Worm (Caenorhabditis elegans) whole organism, L3 larva: ENCODE measurements around the gene F45D3.1.

Experiments used
- R02D3.7 ChIP-seq: fragments of 150-350 bp; optimal IDR thresholded peaks from 2 replicates; lab custom pipeline; 2014; ENCODE audit warnings: missing biosample characterization, missing genetic modification characterization
- ZK546.5 ChIP-seq: sonication (generic microtip); optimal IDR thresholded peaks from 2 replicates; lab custom pipeline; 2017; ENCODE audit warnings: missing biosample characterization, missing genetic modification characterization
- ama-1 ChIP-seq: fragments of 150-350 bp; optimal IDR thresholded peaks from 2 replicates; lab custom pipeline; 2018
- ceh-28 ChIP-seq: fragments of 150-350 bp; optimal IDR thresholded peaks from 2 replicates; lab custom pipeline; 2014; ENCODE audit warnings: missing biosample characterization, missing genetic modification reagents, missing genetic modification characterization
- ceh-82 ChIP-seq: fragments of 150-350 bp; optimal IDR thresholded peaks from 2 replicates; lab custom pipeline; 2014; ENCODE audit warnings: missing biosample characterization, missing genetic modification characterization
- elt-1 ChIP-seq: fragments of 150-350 bp; optimal IDR thresholded peaks from 2 replicates; lab custom pipeline; 2014; ENCODE audit warnings: missing biosample characterization, missing genetic modification characterization
- elt-3 ChIP-seq, 3 experiments: fragments of 150-350 bp in 1 of 3; sonication (generic microtip) in 2 of 3; optimal IDR thresholded peaks; 2 replicates in 2 of 3; 4 replicates in 1 of 3; lab custom pipeline; 2014 to 2017; ENCODE audit warnings: missing biosample characterization in 3 of 3, missing genetic modification characterization in 3 of 3
- eor-1 ChIP-seq, 2 experiments: fragments of 150-350 bp; optimal IDR thresholded peaks; 2 replicates each; lab custom pipeline; 2014 to 2018; ENCODE audit warnings: missing biosample characterization in 2 of 2, missing genetic modification characterization in 2 of 2
- fkh-10 ChIP-seq: sonication (generic microtip); optimal IDR thresholded peaks from 2 replicates; lab custom pipeline; 2017; ENCODE audit warnings: missing biosample characterization, missing genetic modification reagents, missing genetic modification characterization
- fkh-2 ChIP-seq: fragments of 150-350 bp; optimal IDR thresholded peaks from 2 replicates; lab custom pipeline; 2014; ENCODE audit warnings: missing biosample characterization, missing genetic modification reagents, missing genetic modification characterization
- hmg-11 ChIP-seq: sonication (generic microtip); optimal IDR thresholded peaks from 2 replicates; lab custom pipeline; 2016; ENCODE audit warnings: missing genetic modification characterization, missing compliant biosample characterization
- lin-15B ChIP-seq: fragments of 150-350 bp; optimal IDR thresholded peaks from 2 replicates; lab custom pipeline; 2014; ENCODE audit warnings: missing biosample characterization, missing genetic modification characterization
- lin-39 ChIP-seq: fragments of 150-350 bp; optimal IDR thresholded peaks from 2 replicates; lab custom pipeline; 2018; ENCODE audit warnings: missing biosample characterization, missing genetic modification reagents, missing genetic modification characterization
- lsy-12 ChIP-seq: sonication (generic microtip); optimal IDR thresholded peaks from 2 replicates; lab custom pipeline; 2016; ENCODE audit warnings: mild to moderate bottlenecking, missing genetic modification characterization, missing compliant biosample characterization
- mdl-1 ChIP-seq: fragments of 150-350 bp; optimal IDR thresholded peaks from 2 replicates; lab custom pipeline; 2014; ENCODE audit warnings: missing biosample characterization, missing genetic modification characterization
- nfya-1 ChIP-seq: sonication (generic microtip); optimal IDR thresholded peaks from 2 replicates; lab custom pipeline; 2017; ENCODE audit warnings: missing genetic modification characterization, mild to moderate bottlenecking, missing compliant biosample characterization, antibody characterized with exemption, moderate library complexity; ENCODE audit not compliant: insufficient read depth
- nhr-11 ChIP-seq: fragments of 150-350 bp; optimal IDR thresholded peaks from 2 replicates; lab custom pipeline; 2014; ENCODE audit warnings: missing biosample characterization, missing genetic modification characterization
- nhr-23 ChIP-seq: fragments of 150-350 bp; optimal IDR thresholded peaks from 2 replicates; lab custom pipeline; 2014; ENCODE audit warnings: missing biosample characterization, missing genetic modification reagents, missing genetic modification characterization
- nhr-25 ChIP-seq: sonication (generic microtip); optimal IDR thresholded peaks from 2 replicates; lab custom pipeline; 2017; ENCODE audit warnings: missing biosample characterization, missing genetic modification characterization
- nhr-28 ChIP-seq: fragments of 150-350 bp; optimal IDR thresholded peaks from 2 replicates; lab custom pipeline; 2014; ENCODE audit warnings: missing biosample characterization, missing genetic modification characterization
- nhr-43 ChIP-seq: sonication (generic microtip); optimal IDR thresholded peaks from 2 replicates; lab custom pipeline; 2016; ENCODE audit warnings: mild to moderate bottlenecking, missing genetic modification characterization, missing compliant biosample characterization; ENCODE audit not compliant: poor library complexity, severe bottlenecking
- nhr-67 ChIP-seq: fragments of 150-350 bp; optimal IDR thresholded peaks from 2 replicates; lab custom pipeline; 2014; ENCODE audit warnings: missing biosample characterization, missing genetic modification characterization
- nhr-76 ChIP-seq: fragments of 150-350 bp; sonication (generic microtip); optimal IDR thresholded peaks from 5 replicates; lab custom pipeline; 2014; ENCODE audit warnings: missing biosample characterization, missing genetic modification characterization
- nhr-77 ChIP-seq: fragments of 150-350 bp; optimal IDR thresholded peaks from 2 replicates; lab custom pipeline; 2014; ENCODE audit warnings: missing biosample characterization, missing genetic modification characterization
- pha-4 ChIP-seq: fragments of 150-350 bp; optimal IDR thresholded peaks from 2 replicates; lab custom pipeline; 2014; ENCODE audit warnings: missing biosample characterization, missing genetic modification reagents, missing genetic modification characterization
- pqm-1 ChIP-seq: fragments of 150-350 bp; optimal IDR thresholded peaks from 2 replicates; lab custom pipeline; 2017; ENCODE audit warnings: missing biosample characterization, missing genetic modification characterization, inconsistent platforms
- sea-2 ChIP-seq: fragments of 150-350 bp; sonication (generic microtip); optimal IDR thresholded peaks from 4 replicates; lab custom pipeline; 2014; ENCODE audit warnings: missing biosample characterization, missing genetic modification reagents, missing genetic modification characterization
- skn-1 ChIP-seq: fragments of 150-350 bp; optimal IDR thresholded peaks from 2 replicates; lab custom pipeline; 2014; ENCODE audit warnings: missing biosample characterization, missing genetic modification characterization
- snpc-4 ChIP-seq: fragments of 150-350 bp; optimal IDR thresholded peaks from 2 replicates; lab custom pipeline; 2014; ENCODE audit warnings: missing biosample characterization, missing genetic modification characterization
- tbx-2 ChIP-seq: sonication (generic microtip); optimal IDR thresholded peaks from 2 replicates; lab custom pipeline; 2016; ENCODE audit warnings: mild to moderate bottlenecking, missing genetic modification characterization, missing compliant biosample characterization
- unc-39 ChIP-seq: sonication (generic microtip); optimal IDR thresholded peaks from 4 replicates; lab custom pipeline; 2017; ENCODE audit warnings: missing biosample characterization, missing genetic modification characterization
- zag-1 ChIP-seq: fragments of 150-350 bp; optimal IDR thresholded peaks from 2 replicates; lab custom pipeline; 2014; ENCODE audit warnings: missing biosample characterization, missing genetic modification characterization
- ztf-11 ChIP-seq: fragments of 150-350 bp; optimal IDR thresholded peaks from 2 replicates; lab custom pipeline; 2014; ENCODE audit warnings: missing biosample characterization, missing genetic modification characterization
- ztf-4 ChIP-seq: fragments of 150-350 bp; optimal IDR thresholded peaks from 2 replicates; lab custom pipeline; 2014; ENCODE audit warnings: missing biosample characterization, missing genetic modification characterization

F45D3.1 gene

DNA sequence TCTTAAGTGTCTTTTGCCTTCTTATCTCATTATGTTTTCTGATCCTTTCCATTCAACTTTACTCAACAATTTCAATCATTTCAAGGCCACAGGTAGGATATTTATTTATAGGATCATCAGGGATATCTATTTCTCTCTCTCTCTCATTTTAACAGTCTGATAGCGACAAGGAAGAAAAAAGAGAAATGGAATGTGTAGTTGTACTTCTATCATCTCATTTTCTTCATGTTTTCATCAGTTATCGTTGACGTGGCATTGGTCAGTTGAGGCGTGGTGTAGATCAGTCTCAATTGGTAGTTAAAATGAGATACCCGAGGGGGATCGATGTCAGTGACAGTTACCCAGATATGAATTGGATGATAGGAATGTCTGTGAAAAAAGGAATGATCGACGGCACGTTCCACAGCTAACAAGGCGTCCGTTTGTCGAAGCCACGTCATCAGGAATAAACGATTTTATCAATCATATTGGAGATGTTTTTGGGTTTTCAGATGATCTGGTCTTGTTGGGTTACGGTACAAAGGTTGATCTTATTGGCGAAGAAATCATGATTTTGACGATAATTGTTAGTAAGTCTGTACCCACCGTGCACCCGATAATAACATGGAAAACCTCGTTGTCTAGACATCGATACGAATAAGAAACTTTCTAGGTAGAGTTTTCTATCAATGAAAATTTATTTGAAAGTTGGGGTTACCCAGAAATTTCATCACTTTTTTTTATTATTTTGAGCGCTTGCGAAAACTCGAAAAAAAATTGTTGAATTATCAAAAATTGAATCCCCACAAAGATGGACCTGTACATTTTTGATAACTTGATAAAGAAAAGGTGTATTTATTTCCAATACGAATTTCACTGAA, 27.5 kb downstream of the F45D3.1 start:
- peak; percentile 77 for TF ChIP-seq nhr-23 (tag; lab: Kevin White, UChicago)
- TF ChIP-seq nhr-25 (tag; lab: Kevin White, UChicago) = peak; percentile 58
- peak; percentile 37 for TF ChIP-seq tbx-2
- peak; percentile 63 for TF ChIP-seq nhr-43 (tag; lab: Kevin White, UChicago)
- TF ChIP-seq pqm-1 = no peak
- no peak for TF ChIP-seq fkh-10 (GFP tag; lab: Kevin White, UChicago)
- no peak for TF ChIP-seq nhr-67 (tag; lab: Kevin White, UChicago)
- TF ChIP-seq ceh-82 = no peak
- peak; percentile 34 for TF ChIP-seq R02D3.7 (tag; lab: Kevin White, UChicago)
- peak; percentile 42 for TF ChIP-seq ceh-28 (tag; lab: Kevin White, UChicago)
- peak; percentile 52 to 84 (median 84) for TF ChIP-seq elt-3 (tag; optimal IDR thresholded peaks at IDR 0.05; lab: Kevin White, UChicago)
- peak; percentile 4 for TF ChIP-seq ama-1

DNA sequence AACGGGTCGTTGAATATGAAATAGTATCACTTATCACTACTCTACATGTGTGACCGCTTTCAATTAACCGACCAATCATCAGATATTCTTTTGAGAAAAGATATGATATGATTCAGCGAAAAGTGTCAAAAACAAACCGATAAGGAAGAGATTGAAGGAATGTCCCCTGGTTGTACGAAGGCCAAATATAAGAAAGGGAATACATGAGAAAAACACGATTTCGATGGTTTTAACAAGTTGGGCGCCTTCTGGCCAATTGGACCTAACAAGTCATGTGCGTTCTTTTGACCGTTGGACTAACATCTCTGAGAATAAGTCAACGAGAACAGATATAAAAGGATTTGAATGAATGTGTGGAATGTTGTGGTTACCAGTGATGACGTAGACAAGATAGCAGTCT, 29.0 kb downstream of the F45D3.1 start:
- TF ChIP-seq nhr-77 (tag; lab: Kevin White, UChicago) (no peak), elt-3 (tag; optimal IDR thresholded peaks at IDR 0.05; lab: Kevin White, UChicago) (no peak), nhr-23 (tag; lab: Kevin White, UChicago) (peak; percentile 74), nhr-25 (tag; lab: Kevin White, UChicago) (peak; percentile 57), nhr-43 (tag; lab: Kevin White, UChicago) (peak; percentile 42), ceh-82 (no peak)

DNA sequence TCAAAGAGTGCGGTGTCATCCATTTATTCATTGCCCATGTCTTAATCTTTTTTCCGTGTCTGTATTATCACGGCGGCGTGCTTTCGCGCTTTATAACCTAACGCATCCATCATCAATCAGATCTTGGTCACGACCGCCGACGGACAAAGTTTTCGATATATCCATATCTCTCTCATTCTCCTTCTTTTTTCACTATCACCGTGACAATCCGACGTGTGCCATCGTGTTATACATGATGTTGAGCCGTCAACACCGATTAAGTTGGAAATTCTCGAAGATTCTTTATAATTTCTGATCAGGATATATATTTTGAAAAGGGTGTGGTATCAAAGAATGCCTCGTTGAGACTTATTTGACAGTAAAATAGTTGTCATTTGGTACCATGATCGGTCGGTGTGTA, 30.0 kb downstream of the F45D3.1 start:
- no peak for TF ChIP-seq fkh-2
- TF ChIP-seq nhr-43 (tag; lab: Kevin White, UChicago) = peak; percentile 25
- TF ChIP-seq nhr-25 (tag; lab: Kevin White, UChicago) = peak; percentile 30
- TF ChIP-seq elt-3 (tag; optimal IDR thresholded peaks at IDR 0.05; lab: Kevin White, UChicago) = peak in 1 of 3 experiments; percentile 70
- TF ChIP-seq nhr-23 (tag; lab: Kevin White, UChicago) = peak; percentile 18
- peak; percentile 67 for TF ChIP-seq ama-1

DNA sequence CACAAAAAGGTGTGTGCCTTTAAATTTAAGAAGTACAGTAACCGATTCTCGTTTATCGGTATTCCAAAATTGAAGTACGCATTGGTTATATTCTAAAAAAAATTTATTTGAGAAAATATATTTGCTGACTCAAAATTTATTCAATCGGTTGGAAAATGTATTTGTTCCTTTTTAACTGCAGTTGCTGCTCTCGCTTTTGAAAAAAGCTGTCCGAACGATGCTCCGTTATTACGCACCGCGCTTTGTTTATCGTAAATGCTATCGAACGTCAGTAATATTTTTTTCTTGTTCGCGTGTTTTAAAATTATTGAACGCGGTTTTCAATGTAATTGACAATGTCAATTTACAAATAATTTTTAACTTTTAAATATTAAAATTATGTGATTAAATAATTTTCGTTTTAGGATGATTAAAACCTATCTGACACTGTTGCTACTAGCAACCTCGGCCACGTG, 33.5 kb downstream of the F45D3.1 start, which contains the start of gene sel-1:
Gene sel-1, plus strand, starts transcription at position 405 of the 455 bp plus-strand sequence.
- TF ChIP-seq lin-15B (tag; lab: Kevin White, UChicago) (peak; percentile 4), R02D3.7 (tag; lab: Kevin White, UChicago) (peak; percentile 59), hmg-11 (tag; lab: Kevin White, UChicago) (peak; percentile 1), elt-1 (no peak)

DNA sequence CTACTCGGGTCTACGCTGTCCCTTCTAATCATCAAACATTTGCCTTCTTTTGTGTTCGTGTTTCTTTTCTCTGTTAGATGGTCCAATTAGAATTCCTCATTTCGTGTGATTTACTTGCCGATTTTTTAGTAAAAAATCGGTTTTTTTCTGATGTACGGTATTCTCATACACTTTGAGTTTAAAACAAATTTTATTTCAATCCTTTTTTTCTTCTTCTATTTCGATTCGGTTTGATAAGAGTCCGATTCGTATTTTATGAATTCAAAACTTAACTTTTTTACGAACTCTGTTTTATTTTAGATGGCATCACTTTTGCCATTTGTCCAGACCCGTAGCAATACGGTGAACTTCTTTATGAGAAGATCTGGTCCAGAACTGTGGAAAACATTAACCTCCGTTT, 36.3 kb downstream of the F45D3.1 start, which contains the start of gene mrps-5:
Gene mrps-5, plus strand, starts transcription at position 301 of the 400 bp plus-strand sequence.
- TF ChIP-seq sea-2 = no peak
- no peak for TF ChIP-seq lin-39 (tag; lab: Kevin White, UChicago)
- no peak for TF ChIP-seq pqm-1
- no peak for TF ChIP-seq tbx-2
- no peak for TF ChIP-seq mdl-1 (tag; lab: Kevin White, UChicago)
- TF ChIP-seq pha-4 (tag; lab: Kevin White, UChicago) = no peak
- TF ChIP-seq hmg-11 (tag; lab: Kevin White, UChicago) = no peak
- no peak for TF ChIP-seq nhr-23 (tag; lab: Kevin White, UChicago)
- TF ChIP-seq ztf-4 (tag; lab: Kevin White, UChicago) = no peak
- TF ChIP-seq nhr-43 (tag; lab: Kevin White, UChicago) = no peak
- no peak for TF ChIP-seq skn-1
- no peak for TF ChIP-seq ztf-11 (tag; lab: Kevin White, UChicago)
- no peak for TF ChIP-seq lin-15B (tag; lab: Kevin White, UChicago)
- no peak for TF ChIP-seq nhr-28 (tag; lab: Kevin White, UChicago)
- no peak for TF ChIP-seq snpc-4
- no peak for TF ChIP-seq nhr-25 (tag; lab: Kevin White, UChicago)
- TF ChIP-seq nhr-67 (tag; lab: Kevin White, UChicago) = no peak
- TF ChIP-seq ceh-28 (tag; lab: Kevin White, UChicago) = no peak
- no peak for TF ChIP-seq elt-3 (tag; optimal IDR thresholded peaks at IDR 0.05; lab: Kevin White, UChicago)
- TF ChIP-seq lsy-12 (tag; lab: Kevin White, UChicago) = no peak

DNA sequence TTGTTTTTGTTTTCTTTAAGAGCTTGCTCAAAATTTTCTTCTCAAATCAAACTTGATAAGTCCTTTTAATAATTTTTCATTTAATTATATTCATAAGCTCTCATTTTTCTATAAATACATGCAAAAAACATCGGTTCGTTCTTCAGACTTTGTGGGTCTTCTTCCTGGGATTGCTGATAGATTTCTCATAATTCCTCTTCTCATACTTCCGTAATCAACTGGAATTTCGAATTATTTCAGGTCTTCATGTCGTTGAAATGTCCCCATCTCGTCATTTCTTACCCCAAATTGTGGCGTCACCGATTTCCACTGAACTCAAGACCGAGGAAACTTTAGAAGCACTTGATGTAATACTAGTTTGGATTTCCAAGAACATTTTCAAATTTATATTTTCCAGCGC, 38.0 kb downstream of the F45D3.1 start:
- TF ChIP-seq nfya-1 (tag; lab: Kevin White, UChicago) = no peak
- TF ChIP-seq fkh-2 = no peak
- no peak for TF ChIP-seq sea-2
- no peak for TF ChIP-seq R02D3.7 (tag; lab: Kevin White, UChicago)
- TF ChIP-seq hmg-11 (tag; lab: Kevin White, UChicago) = no peak
- no peak for TF ChIP-seq nhr-67 (tag; lab: Kevin White, UChicago)
- TF ChIP-seq unc-39 (tag; lab: Kevin White, UChicago) = no peak
- TF ChIP-seq lin-15B (tag; lab: Kevin White, UChicago) = no peak
- TF ChIP-seq zag-1 (tag; lab: Kevin White, UChicago) = no peak
- no peak for TF ChIP-seq ZK546.5 (tag; lab: Kevin White, UChicago)
- TF ChIP-seq nhr-76 (tag; lab: Kevin White, UChicago) = no peak
- no peak for TF ChIP-seq eor-1 (tag; optimal IDR thresholded peaks at IDR 0.05; lab: Kevin White, UChicago)
- TF ChIP-seq ceh-28 (tag; lab: Kevin White, UChicago) = no peak
- no peak for TF ChIP-seq ceh-82
- no peak for TF ChIP-seq ztf-4 (tag; lab: Kevin White, UChicago)
- TF ChIP-seq nhr-11 = no peak
- no peak for TF ChIP-seq snpc-4
- TF ChIP-seq, all 47 proteins: peak for 0
